Worm (Caenorhabditis elegans): ENCODE measurements around the gene math-42.

- TF ChIP-seq ref-1 (GFP tag; conservative IDR thresholded peaks at IDR 0.05) (no peak), tab-1 (GFP tag; IDR thresholded peaks at IDR 0.05) (no peak), klf-2 (GFP tag; conservative IDR thresholded peaks at IDR 0.05) (no peak), T22C8.4 (GFP tag; IDR thresholded peaks at IDR 0.05) (no peak), flt-1 (GFP tag; IDR thresholded peaks at IDR 0.05) (no peak), cog-1 (tag; optimal IDR thresholded peaks at IDR 0.05) (no peak), ztf-29 (GFP tag; IDR thresholded peaks at IDR 0.05) (no peak), ztf-23 (GFP tag; IDR thresholded peaks at IDR 0.05) (no peak), med-1 (GFP tag; optimal IDR thresholded peaks at IDR 0.05; ENCODE audit: insufficient read depth) (no peak)
Observed at ce11 chrII:2081257-2081656, 18.5 kb upstream of the math-42 start, which contains the start of gene T16A1.4.
